Fruit fly (Drosophila melanogaster) whole organism, embryonic: ENCODE results near the gene CG5973.

Source experiments
- CG10654 ChIP-seq: fragments of 200-800 bp; sonication (Bioruptor generic); optimal IDR thresholded peaks from 2 replicates; lab custom pipeline; 2016; ENCODE audit warnings: missing biosample characterization, missing genetic modification characterization
- CG17361 ChIP-seq: fragments of 200-800 bp; sonication (Bioruptor generic); IDR thresholded peaks from 3 replicates; pipeline ENCODE4 v1.3.6; 2022; ENCODE audit warnings: missing biosample characterization, missing genetic modification characterization
- CG3065 ChIP-seq: fragments of 200-800 bp; sonication (Bioruptor generic); optimal IDR thresholded peaks from 2 replicates; lab custom pipeline; 2016; ENCODE audit warnings: missing biosample characterization, missing genetic modification characterization
- CG7745 ChIP-seq: fragments of 200-800 bp; sonication (Bioruptor generic); optimal IDR thresholded peaks from 2 replicates; lab custom pipeline; 2018; ENCODE audit warnings: missing biosample characterization, mild to moderate bottlenecking, missing genetic modification characterization, moderate library complexity
- exex ChIP-seq: fragments of 200-800 bp; sonication (Bioruptor generic); optimal IDR thresholded peaks from 4 replicates; lab custom pipeline; 2018; ENCODE audit warnings: missing biosample characterization, mild to moderate bottlenecking, missing genetic modification characterization, moderate library complexity
- fd3F ChIP-seq: fragments of 200-800 bp; sonication (Bioruptor generic); optimal IDR thresholded peaks from 2 replicates; lab custom pipeline; 2018; ENCODE audit warnings: missing biosample characterization, mild to moderate bottlenecking, missing genetic modification characterization, moderate library complexity
- h ChIP-seq: fragments of >200 bp; optimal IDR thresholded peaks from 2 replicates; lab custom pipeline; 2017
- kay ChIP-seq: fragments of 200-800 bp; sonication (Bioruptor generic); optimal IDR thresholded peaks from 2 replicates; lab custom pipeline; 2016; ENCODE audit warnings: missing biosample characterization, missing genetic modification characterization
- onecut ChIP-seq: fragments of 200-800 bp; sonication (Bioruptor generic); IDR thresholded peaks from 2 replicates; pipeline ENCODE4 v1.3.6; 2022; ENCODE audit warnings: missing biosample characterization, missing genetic modification characterization
- phol ChIP-seq: fragments of 200-800 bp; sonication (Bioruptor generic); optimal IDR thresholded peaks from 3 replicates; lab custom pipeline; 2018; ENCODE audit warnings: missing biosample characterization, mild to moderate bottlenecking, missing genetic modification characterization, moderate library complexity
- row ChIP-seq: fragments of 200-800 bp; sonication (Bioruptor generic); IDR thresholded peaks from 3 replicates; pipeline ENCODE4 v1.3.6; 2022; ENCODE audit warnings: missing biosample characterization, missing genetic modification characterization
- stc ChIP-seq: fragments of 200-800 bp; sonication (Bioruptor generic); IDR thresholded peaks from 2 replicates; pipeline ENCODE4 v1.3.6; 2022; ENCODE audit warnings: missing biosample characterization, missing genetic modification characterization
- tup ChIP-seq: fragments of 200-800 bp; sonication (Bioruptor generic); optimal IDR thresholded peaks from 2 replicates; lab custom pipeline; 2016; ENCODE audit warnings: missing biosample characterization, mild to moderate bottlenecking, missing genetic modification characterization, moderate library complexity
- vnd ChIP-seq: fragments of 200-800 bp; sonication (Bioruptor generic); IDR thresholded peaks from 3 replicates; pipeline ENCODE4 v1.3.6; 2022; ENCODE audit warnings: missing biosample characterization, missing genetic modification characterization; ENCODE audit not compliant: partially characterized antibody

DNA sequence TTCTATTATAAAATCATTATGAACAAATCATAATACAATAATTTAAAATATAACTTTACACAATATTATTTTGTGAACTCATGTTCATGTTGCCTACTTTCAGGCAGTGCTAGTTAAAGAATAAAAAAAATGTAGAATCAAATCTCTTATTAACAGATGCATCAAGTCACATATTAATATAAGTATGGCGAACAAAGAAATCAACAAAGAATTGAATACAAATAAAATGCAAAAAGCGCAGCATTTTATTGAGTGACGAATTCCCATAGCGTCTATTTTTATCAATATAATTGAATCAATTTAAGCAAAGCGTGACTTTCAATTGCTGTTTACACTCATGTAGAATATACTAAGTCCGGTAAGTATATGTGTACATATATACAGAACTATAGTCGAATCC is 10.5 kb downstream of the CG5973 start:
- TF ChIP-seq fd3F (GFP tag; lab: Kevin White, UChicago) (no peak), CG7745 (tag; lab: Kevin White, UChicago) (no peak), onecut (no peak), row (no peak), vnd (no peak), exex (tag; lab: Kevin White, UChicago) (no peak), stc (no peak), h (lab: Kevin White, UChicago) (no peak), CG3065 (GFP tag; lab: Kevin White, UChicago) (no peak), CG17361 (GFP tag; lab: Robert Waterston, UW) (no peak), kay (GFP tag; lab: Kevin White, UChicago) (no peak), phol (tag; lab: Kevin White, UChicago) (no peak), CG10654 (no peak), tup (GFP tag; lab: Kevin White, UChicago) (no peak)
